Worm (Caenorhabditis elegans) whole organism, L2 larva: ENCODE data around the gene F48G7.12.
A peak's percentile ranks its signal among the peaks of the same experiment; 100 is the strongest.

ENCODE experiments used
- F13H6.1 ChIP-seq: sonication (generic microtip); optimal IDR thresholded peaks from 2 replicates; lab custom pipeline; 2016; ENCODE audit warnings: missing genetic modification characterization, missing compliant biosample characterization
- R02D3.7 ChIP-seq: fragments of 150-350 bp; optimal IDR thresholded peaks from 2 replicates; lab custom pipeline; 2014; ENCODE audit warnings: missing biosample characterization, missing genetic modification characterization
- alr-1 ChIP-seq: fragments of 150-350 bp; optimal IDR thresholded peaks from 2 replicates; lab custom pipeline; 2014; ENCODE audit warnings: missing biosample characterization, missing genetic modification characterization
- aly-2 ChIP-seq: fragments of 150-350 bp; optimal IDR thresholded peaks from 2 replicates; lab custom pipeline; 2014; ENCODE audit warnings: missing biosample characterization, missing genetic modification characterization
- blmp-1 ChIP-seq: sonication (generic microtip); optimal IDR thresholded peaks from 2 replicates; lab custom pipeline; 2017; ENCODE audit warnings: missing genetic modification characterization, mild to moderate bottlenecking, missing compliant biosample characterization, antibody characterized with exemption, moderate library complexity; ENCODE audit not compliant: insufficient read depth
- ceh-16 ChIP-seq: fragments of 150-350 bp; optimal IDR thresholded peaks from 2 replicates; lab custom pipeline; 2014; ENCODE audit warnings: missing biosample characterization, missing genetic modification characterization
- ceh-82 ChIP-seq: fragments of 150-350 bp; optimal IDR thresholded peaks from 2 replicates; lab custom pipeline; 2014; ENCODE audit warnings: missing biosample characterization, missing genetic modification characterization
- crh-2 ChIP-seq: sonication (generic microtip); optimal IDR thresholded peaks from 2 replicates; lab custom pipeline; 2017; ENCODE audit warnings: missing biosample characterization, missing genetic modification characterization
- dmd-4 ChIP-seq: sonication (generic microtip); optimal IDR thresholded peaks from 2 replicates; lab custom pipeline; 2017; ENCODE audit warnings: missing biosample characterization, missing genetic modification characterization
- elt-1 ChIP-seq: fragments of 150-350 bp; optimal IDR thresholded peaks from 2 replicates; lab custom pipeline; 2014; ENCODE audit warnings: missing biosample characterization, missing genetic modification characterization
- elt-3 ChIP-seq: sonication (generic microtip); optimal IDR thresholded peaks from 2 replicates; lab custom pipeline; 2017; ENCODE audit warnings: missing biosample characterization, missing genetic modification characterization
- gmeb-1 ChIP-seq: fragments of 150-350 bp; optimal IDR thresholded peaks from 2 replicates; lab custom pipeline; 2014; ENCODE audit warnings: missing biosample characterization, missing genetic modification characterization
- lin-11 ChIP-seq: fragments of 150-350 bp; sonication (generic microtip); optimal IDR thresholded peaks from 2 replicates; lab custom pipeline; 2014; ENCODE audit warnings: missing biosample characterization, missing genetic modification characterization, inconsistent platforms, mixed read lengths
- lin-39 ChIP-seq: fragments of 150-350 bp; optimal IDR thresholded peaks from 2 replicates; lab custom pipeline; 2014; ENCODE audit warnings: missing biosample characterization, missing genetic modification reagents, missing genetic modification characterization
- lsy-2 ChIP-seq, 2 experiments: fragments of 150-350 bp in 1 of 2; sonication (generic microtip) in 1 of 2; optimal IDR thresholded peaks; 2 replicates each; lab custom pipeline; 2014 to 2017; ENCODE audit warnings: missing biosample characterization in 2 of 2, missing genetic modification characterization in 2 of 2
- mbf-1 ChIP-seq: sonication (generic microtip); optimal IDR thresholded peaks from 2 replicates; lab custom pipeline; 2017; ENCODE audit warnings: missing biosample characterization, missing genetic modification characterization
- mdl-1 ChIP-seq, 2 experiments: fragments of 150-350 bp in 1 of 2; sonication (generic microtip) in 1 of 2; optimal IDR thresholded peaks; 2 replicates each; lab custom pipeline; 2017; ENCODE audit warnings: missing biosample characterization in 2 of 2, missing genetic modification characterization in 2 of 2
- nhr-10 ChIP-seq: sonication (generic microtip); optimal IDR thresholded peaks from 2 replicates; lab custom pipeline; 2017; ENCODE audit warnings: missing biosample characterization, missing genetic modification characterization
- nhr-12 ChIP-seq: fragments of 150-350 bp; optimal IDR thresholded peaks from 2 replicates; lab custom pipeline; 2014; ENCODE audit warnings: missing biosample characterization, missing genetic modification characterization
- nhr-21 ChIP-seq: fragments of 150-350 bp; optimal IDR thresholded peaks from 2 replicates; lab custom pipeline; 2014; ENCODE audit warnings: missing biosample characterization, missing genetic modification characterization
- nhr-23 ChIP-seq: fragments of 150-350 bp; optimal IDR thresholded peaks from 2 replicates; lab custom pipeline; 2014; ENCODE audit warnings: missing biosample characterization, missing genetic modification reagents, missing genetic modification characterization
- nhr-237 ChIP-seq: fragments of 150-350 bp; optimal IDR thresholded peaks from 2 replicates; lab custom pipeline; 2014; ENCODE audit warnings: missing biosample characterization, missing genetic modification characterization
- nhr-25 ChIP-seq: fragments of 150-350 bp; sonication (generic microtip); optimal IDR thresholded peaks from 3 replicates; lab custom pipeline; 2014; ENCODE audit warnings: missing biosample characterization, missing genetic modification characterization
- nhr-6 ChIP-seq: fragments of 150-350 bp; optimal IDR thresholded peaks from 2 replicates; lab custom pipeline; 2014; ENCODE audit warnings: missing biosample characterization, missing genetic modification characterization
- peb-1 ChIP-seq: fragments of 150-350 bp; optimal IDR thresholded peaks from 2 replicates; lab custom pipeline; 2014; ENCODE audit warnings: missing biosample characterization, missing genetic modification characterization
- sem-4 ChIP-seq: fragments of 150-350 bp; optimal IDR thresholded peaks from 2 replicates; lab custom pipeline; 2014; ENCODE audit warnings: missing biosample characterization, missing genetic modification reagents, missing genetic modification characterization
- skn-1 ChIP-seq: sonication (generic microtip); optimal IDR thresholded peaks from 2 replicates; lab custom pipeline; 2017; ENCODE audit warnings: missing biosample characterization, missing genetic modification characterization
- sma-3 ChIP-seq: sonication (generic microtip); optimal IDR thresholded peaks from 2 replicates; lab custom pipeline; 2016; ENCODE audit warnings: missing genetic modification reagents, missing genetic modification characterization, missing compliant biosample characterization
- sma-9 ChIP-seq, 2 experiments: fragments of 150-350 bp in 1 of 2; sonication (generic microtip) in 1 of 2; optimal IDR thresholded peaks; 2 replicates each; lab custom pipeline; 2014 to 2016; ENCODE audit warnings: missing genetic modification characterization in 2 of 2, mild to moderate bottlenecking in 1 of 2, missing biosample characterization in 1 of 2, missing compliant biosample characterization in 1 of 2, missing genetic modification reagents in 1 of 2, moderate library complexity in 1 of 2
- unc-39 ChIP-seq: fragments of 150-350 bp; optimal IDR thresholded peaks from 2 replicates; lab custom pipeline; 2014; ENCODE audit warnings: missing biosample characterization, missing genetic modification characterization
- unc-55 ChIP-seq: fragments of 150-350 bp; sonication (generic microtip); optimal IDR thresholded peaks from 3 replicates; lab custom pipeline; 2014; ENCODE audit warnings: missing biosample characterization, missing genetic modification reagents, missing genetic modification characterization
- unc-62 ChIP-seq: fragments of 150-350 bp; optimal IDR thresholded peaks from 2 replicates; lab custom pipeline; 2014; ENCODE audit warnings: missing biosample characterization, missing genetic modification reagents, missing genetic modification characterization
- ztf-1 ChIP-seq: fragments of 200-800 bp; sonication (Bioruptor generic); conservative IDR thresholded peaks from 2 replicates; pipeline ENCODE4 v1.3.6; 2022; ENCODE audit warnings: missing genetic modification characterization, missing compliant biosample characterization
- ztf-11 ChIP-seq: sonication (generic microtip); optimal IDR thresholded peaks from 2 replicates; lab custom pipeline; 2017; ENCODE audit warnings: missing biosample characterization, missing genetic modification characterization

The F48G7.12 gene

DNA sequence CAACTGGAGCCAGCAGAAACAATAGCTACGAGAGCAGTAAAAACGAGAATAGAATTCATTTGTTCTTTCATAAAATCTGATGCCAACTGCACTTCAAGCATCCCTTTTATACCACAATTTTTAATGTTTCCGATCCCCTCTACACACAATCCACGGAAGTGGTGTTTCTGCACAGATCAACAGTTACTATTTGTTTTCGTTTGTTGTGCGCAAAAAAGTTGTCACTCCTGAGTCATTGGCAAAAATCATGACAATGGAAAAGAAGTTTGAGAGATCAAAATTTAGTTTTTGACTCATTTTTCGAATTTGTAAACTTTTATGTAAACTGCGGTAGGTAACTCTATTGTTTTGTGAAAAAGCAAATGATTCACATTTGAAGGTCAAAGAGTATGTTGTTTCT is 41.9 kb downstream of the F48G7.12 start, which contains the start of gene srlf-37:
Gene srlf-37 (minus strand): TSS at position 101 of the 400 bp plus-strand sequence.
- TF ChIP-seq mbf-1 (tag; lab: Kevin White, UChicago) (no peak), nhr-6 (no peak), gmeb-1 (tag; lab: Kevin White, UChicago) (no peak), blmp-1 (tag; lab: Kevin White, UChicago) (no peak), aly-2 (tag; lab: Kevin White, UChicago) (no peak), nhr-10 (tag; lab: Kevin White, UChicago) (no peak), mdl-1 (tag; optimal IDR thresholded peaks at IDR 0.05; lab: Kevin White, UChicago) (no peak), nhr-12 (tag; lab: Kevin White, UChicago) (no peak), R02D3.7 (no peak), crh-2 (tag; lab: Kevin White, UChicago) (no peak), lin-11 (tag; lab: Kevin White, UChicago) (no peak), alr-1 (no peak), dmd-4 (tag; lab: Kevin White, UChicago) (no peak), unc-55 (GFP tag; lab: Kevin White, UChicago) (no peak), unc-62 (GFP tag; lab: Kevin White, UChicago) (no peak), ceh-82 (tag; lab: Kevin White, UChicago) (no peak), nhr-21 (tag; lab: Kevin White, UChicago) (no peak)
- TF ChIP-seq, all 48 proteins: peak for 0

DNA sequence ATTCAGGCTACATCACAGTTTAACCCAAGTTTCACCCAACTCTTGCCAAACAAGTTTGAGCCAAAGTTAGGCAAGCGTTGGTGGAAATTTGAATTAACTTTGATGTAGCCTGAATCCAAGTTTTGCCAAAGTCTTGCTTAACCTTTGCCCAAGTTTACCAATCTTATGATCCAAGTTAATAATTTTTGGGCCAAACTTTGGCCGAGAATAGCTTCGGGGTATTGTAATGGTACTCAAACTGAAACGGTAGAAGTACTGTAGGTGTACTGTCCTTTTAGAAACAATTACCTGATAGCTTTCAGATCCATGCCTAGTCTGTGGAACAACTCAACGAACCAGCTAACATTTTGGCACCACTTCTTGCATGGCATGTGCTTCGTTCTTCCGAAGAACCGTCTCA is 45.8 kb downstream of the F48G7.12 start, which contains the start of gene nhr-251:
Gene nhr-251 (plus strand): TSS at position 301 of the 400 bp plus-strand sequence.
- TF ChIP-seq peb-1 (tag; lab: Kevin White, UChicago) = no peak
- no peak for TF ChIP-seq sma-9 (GFP tag; optimal IDR thresholded peaks at IDR 0.05; lab: Kevin White, UChicago)
- no peak for TF ChIP-seq sma-9 (tag; optimal IDR thresholded peaks at IDR 0.05; lab: Kevin White, UChicago)
- no peak for TF ChIP-seq skn-1 (tag; lab: Kevin White, UChicago)
- no peak for TF ChIP-seq sma-3 (GFP tag; lab: Kevin White, UChicago)
- TF ChIP-seq elt-1 (tag; lab: Kevin White, UChicago) = no peak
- TF ChIP-seq nhr-23 (tag; lab: Kevin White, UChicago) = no peak
- TF ChIP-seq blmp-1 (tag; lab: Kevin White, UChicago) = no peak
- no peak for TF ChIP-seq ceh-82 (tag; lab: Kevin White, UChicago)
- TF ChIP-seq nhr-237 (tag; lab: Kevin White, UChicago) = no peak
- TF ChIP-seq ztf-11 = no peak
- TF ChIP-seq lin-39 = no peak
- TF ChIP-seq, all 48 proteins: peak for 0

DNA sequence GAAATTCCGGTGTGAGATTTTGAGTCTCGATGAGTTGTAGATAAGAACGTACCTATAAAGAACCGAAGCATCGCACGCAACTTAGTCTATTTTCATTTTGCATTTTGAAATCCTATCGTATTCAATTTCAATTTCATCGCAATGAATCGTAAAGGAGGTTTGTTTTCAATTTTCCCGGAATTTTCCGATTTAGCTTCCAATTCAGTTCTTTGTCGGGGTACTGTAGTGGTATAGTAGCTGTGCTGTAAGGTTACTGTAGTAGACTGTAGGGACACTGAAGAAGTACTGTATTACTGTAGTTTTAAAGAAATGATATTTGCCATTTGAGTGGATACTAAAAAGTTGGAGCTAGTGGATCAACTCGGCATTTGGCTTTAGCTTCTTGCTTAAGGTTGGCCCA is 46.2 kb downstream of the F48G7.12 start:
- peak; percentile 47 for TF ChIP-seq sma-9 (GFP tag; optimal IDR thresholded peaks at IDR 0.05; lab: Kevin White, UChicago)
- no peak for TF ChIP-seq sma-9 (tag; optimal IDR thresholded peaks at IDR 0.05; lab: Kevin White, UChicago)
- peak; percentile 2 for TF ChIP-seq ceh-16
- no peak for TF ChIP-seq ztf-1 (GFP tag; lab: Robert Waterston, UW)

DNA sequence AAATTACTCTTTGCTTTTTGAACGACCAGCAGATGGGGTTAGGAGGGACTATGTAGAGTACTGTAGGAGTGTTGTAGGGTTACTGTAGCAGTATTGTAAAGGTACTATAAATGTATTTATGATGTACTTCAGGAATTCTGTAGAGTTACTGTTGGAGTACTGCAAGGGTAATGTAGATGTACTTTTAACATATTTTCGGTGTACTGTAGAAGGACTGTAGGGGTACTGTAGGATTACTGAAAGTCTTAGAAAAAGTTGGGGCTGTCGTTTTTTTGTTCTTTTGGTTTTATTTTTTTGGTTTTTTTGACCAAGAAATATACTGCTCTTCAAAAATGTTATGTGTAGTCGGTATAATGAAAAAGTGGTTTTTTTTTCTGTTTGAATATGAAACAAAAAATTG is 47.4 kb downstream of the F48G7.12 start:
- no peak for TF ChIP-seq F13H6.1 (tag; lab: Kevin White, UChicago)
- no peak for TF ChIP-seq nhr-12 (tag; lab: Kevin White, UChicago)
- no peak for TF ChIP-seq lin-39
- TF ChIP-seq nhr-23 (tag; lab: Kevin White, UChicago) = no peak
- no peak for TF ChIP-seq unc-62 (GFP tag; lab: Kevin White, UChicago)
- no peak for TF ChIP-seq nhr-21 (tag; lab: Kevin White, UChicago)
- no peak for TF ChIP-seq mbf-1 (tag; lab: Kevin White, UChicago)
- TF ChIP-seq ztf-11 = no peak
- no peak for TF ChIP-seq sem-4 (tag; lab: Kevin White, UChicago)
- TF ChIP-seq lsy-2 (tag; optimal IDR thresholded peaks at IDR 0.05; lab: Kevin White, UChicago) = no peak
- no peak for TF ChIP-seq nhr-10 (tag; lab: Kevin White, UChicago)
- TF ChIP-seq blmp-1 (tag; lab: Kevin White, UChicago) = no peak
- no peak for TF ChIP-seq unc-39 (tag; lab: Kevin White, UChicago)

DNA sequence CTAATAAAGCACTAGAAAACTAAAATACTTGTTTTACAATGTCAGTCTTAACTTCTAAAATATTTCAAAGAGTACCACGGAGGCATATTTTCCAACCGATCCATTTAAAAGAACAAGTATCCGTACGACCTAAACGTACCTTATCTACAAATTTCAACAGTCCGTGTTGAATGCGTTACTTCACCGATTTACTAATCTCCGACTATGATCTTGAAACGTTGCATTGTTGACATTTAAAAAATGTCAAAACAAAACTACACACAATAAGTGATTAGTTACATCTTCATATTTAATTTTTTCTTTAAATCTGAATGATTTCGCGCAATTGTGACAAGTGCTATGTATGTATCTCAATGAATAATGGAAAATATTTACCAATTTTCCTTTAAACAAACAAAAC is 48.2 kb downstream of the F48G7.12 start:
- TF ChIP-seq skn-1 (tag; lab: Kevin White, UChicago) (no peak), sma-9 (GFP tag; optimal IDR thresholded peaks at IDR 0.05; lab: Kevin White, UChicago) (peak; percentile 66), sma-9 (tag; optimal IDR thresholded peaks at IDR 0.05; lab: Kevin White, UChicago) (no peak), ceh-16 (peak; percentile 61), nhr-25 (peak; percentile 24), elt-1 (tag; lab: Kevin White, UChicago) (peak; percentile 72), elt-3 (tag; lab: Kevin White, UChicago) (no peak), alr-1 (no peak), nhr-12 (tag; lab: Kevin White, UChicago) (no peak)
